Fruit fly (Drosophila melanogaster) whole organism, prepupa: ENCODE results near the gene CG3823.

ENCODE experiments used
- Blimp-1 ChIP-seq: fragments of 200-800 bp; sonication (Bioruptor generic); optimal IDR thresholded peaks from 3 replicates; lab custom pipeline; 2017; ENCODE audit warnings: missing biosample characterization, missing genetic modification characterization, mild to moderate bottlenecking, moderate library complexity, missing genetic modification reagents
- CG15336 ChIP-seq: fragments of 200-800 bp; sonication (Bioruptor generic); IDR thresholded peaks from 2 replicates; pipeline ENCODE4 v1.3.6; 2022; ENCODE audit warnings: missing biosample characterization, missing genetic modification characterization
- CG1621 ChIP-seq: fragments of 200-800 bp; sonication (Bioruptor generic); optimal IDR thresholded peaks from 3 replicates; lab custom pipeline; 2018; ENCODE audit warnings: missing biosample characterization, mild to moderate bottlenecking, missing genetic modification characterization
- CG16779 ChIP-seq: fragments of 200-800 bp; sonication (Bioruptor generic); optimal IDR thresholded peaks from 3 replicates; lab custom pipeline; 2017; ENCODE audit warnings: missing biosample characterization, mild to moderate bottlenecking, missing genetic modification characterization
- CG31627 ChIP-seq: fragments of 200-800 bp; sonication (Bioruptor generic); optimal IDR thresholded peaks from 3 replicates; lab custom pipeline; 2016; ENCODE audit warnings: missing biosample characterization, missing genetic modification characterization
- CG32006 ChIP-seq: fragments of 200-800 bp; sonication (Bioruptor generic); optimal IDR thresholded peaks from 3 replicates; lab custom pipeline; 2017; ENCODE audit warnings: missing biosample characterization, mild to moderate bottlenecking, missing genetic modification characterization
- CG34406 ChIP-seq: fragments of 200-800 bp; sonication (Bioruptor generic); optimal IDR thresholded peaks from 3 replicates; lab custom pipeline; 2016; ENCODE audit warnings: missing biosample characterization, missing genetic modification characterization
- CG3919 ChIP-seq: fragments of 200-800 bp; sonication (Bioruptor generic); optimal IDR thresholded peaks from 3 replicates; lab custom pipeline; 2016; ENCODE audit warnings: missing biosample characterization, missing genetic modification characterization
- CG6163 ChIP-seq: fragments of 200-800 bp; sonication (Bioruptor generic); IDR thresholded peaks from 3 replicates; pipeline ENCODE4 v1.3.6; 2022; ENCODE audit warnings: missing biosample characterization, missing genetic modification characterization
- CG6276 ChIP-seq: fragments of 200-800 bp; sonication (Bioruptor generic); optimal IDR thresholded peaks from 2 replicates; lab custom pipeline; 2017; ENCODE audit warnings: missing biosample characterization, mild to moderate bottlenecking, missing genetic modification characterization
- CG6792 ChIP-seq: fragments of 200-800 bp; sonication (Bioruptor generic); optimal IDR thresholded peaks from 3 replicates; lab custom pipeline; 2016; ENCODE audit warnings: missing biosample characterization, missing genetic modification characterization
- CG6808 ChIP-seq: fragments of 200-800 bp; sonication (Bioruptor generic); optimal IDR thresholded peaks from 3 replicates; lab custom pipeline; 2017; ENCODE audit warnings: missing biosample characterization, missing genetic modification characterization, mild to moderate bottlenecking, moderate library complexity, missing genetic modification reagents
- CG8319 ChIP-seq: fragments of 200-800 bp; sonication (Bioruptor generic); optimal IDR thresholded peaks from 3 replicates; lab custom pipeline; 2016; ENCODE audit warnings: missing biosample characterization, missing genetic modification characterization
- CG8632 ChIP-seq: fragments of 200-800 bp; sonication (Bioruptor generic); optimal IDR thresholded peaks from 3 replicates; lab custom pipeline; 2016; ENCODE audit warnings: missing biosample characterization, missing genetic modification characterization
- CG9139 ChIP-seq: fragments of 200-800 bp; sonication (Bioruptor generic); optimal IDR thresholded peaks from 3 replicates; lab custom pipeline; 2017; ENCODE audit warnings: missing biosample characterization, mild to moderate bottlenecking, missing genetic modification characterization
- Eip78C ChIP-seq: fragments of 200-800 bp; sonication (Bioruptor generic); peaks from one replicate; lab custom pipeline; 2016; ENCODE audit warnings: missing biosample characterization, missing genetic modification characterization
- Eip93F ChIP-seq: fragments of 200-800 bp; sonication (Bioruptor generic); optimal IDR thresholded peaks from 2 replicates; lab custom pipeline; 2016; ENCODE audit warnings: missing biosample characterization, mild to moderate bottlenecking, missing genetic modification characterization
- Ets96B ChIP-seq: fragments of 200-800 bp; optimal IDR thresholded peaks from 2 replicates; lab custom pipeline; 2019; ENCODE audit warnings: missing biosample characterization, mild to moderate bottlenecking, missing genetic modification characterization, moderate library complexity
- Gug ChIP-seq: fragments of 200-800 bp; sonication (Bioruptor generic); IDR thresholded peaks from 2 replicates; pipeline ENCODE4 v1.3.6; 2022; ENCODE audit warnings: missing biosample characterization, missing genetic modification characterization
- Hr38 ChIP-seq: sonication (Bioruptor generic); optimal IDR thresholded peaks from 2 replicates; lab custom pipeline; 2016; ENCODE audit warnings: missing biosample characterization, missing genetic modification characterization
- Hr39 ChIP-seq: fragments of 200-800 bp; sonication (Bioruptor generic); optimal IDR thresholded peaks from 2 replicates; lab custom pipeline; 2016; ENCODE audit warnings: missing biosample characterization, missing genetic modification characterization
- Lpt ChIP-seq: fragments of 200-800 bp; sonication (Bioruptor generic); optimal IDR thresholded peaks from 3 replicates; lab custom pipeline; 2016; ENCODE audit warnings: missing biosample characterization, missing genetic modification characterization
- Met ChIP-seq: fragments of 200-800 bp; sonication (Bioruptor generic); optimal IDR thresholded peaks from 3 replicates; lab custom pipeline; 2016; ENCODE audit warnings: missing biosample characterization, missing genetic modification characterization
- OdsH ChIP-seq: fragments of 200-800 bp; sonication (Bioruptor generic); optimal IDR thresholded peaks from 3 replicates; lab custom pipeline; 2016; ENCODE audit warnings: missing biosample characterization, missing genetic modification characterization
- Sox102F ChIP-seq: fragments of 200-800 bp; sonication (Bioruptor generic); optimal IDR thresholded peaks from 2 replicates; lab custom pipeline; 2016; ENCODE audit warnings: missing biosample characterization, mild to moderate bottlenecking, missing genetic modification characterization
- Sox14 ChIP-seq: fragments of 200-800 bp; sonication (Bioruptor generic); optimal IDR thresholded peaks from 3 replicates; lab custom pipeline; 2016; ENCODE audit warnings: missing biosample characterization, missing genetic modification characterization
- Sox15 ChIP-seq: fragments of 200-800 bp; sonication (Bioruptor generic); optimal IDR thresholded peaks from 3 replicates; lab custom pipeline; 2016; ENCODE audit warnings: missing biosample characterization, missing genetic modification characterization
- achi ChIP-seq: fragments of 200-800 bp; sonication (Bioruptor generic); optimal IDR thresholded peaks from 3 replicates; lab custom pipeline; 2016; ENCODE audit warnings: missing biosample characterization, missing genetic modification characterization
- eg ChIP-seq: fragments of 200-800 bp; sonication (Bioruptor generic); IDR thresholded peaks from 3 replicates; pipeline ENCODE4 v1.3.6; 2022; ENCODE audit warnings: missing biosample characterization, missing genetic modification characterization
- esn ChIP-seq: fragments of 200-800 bp; sonication (Bioruptor generic); optimal IDR thresholded peaks from 2 replicates; lab custom pipeline; 2016; ENCODE audit warnings: missing biosample characterization, mild to moderate bottlenecking, missing genetic modification characterization, moderate library complexity
- fd59A ChIP-seq: fragments of 200-800 bp; sonication (Bioruptor generic); optimal IDR thresholded peaks from 2 replicates; lab custom pipeline; 2017; ENCODE audit warnings: missing biosample characterization, mild to moderate bottlenecking, missing genetic modification characterization, missing genetic modification reagents
- fd85E ChIP-seq: fragments of 200-800 bp; sonication (Bioruptor generic); optimal IDR thresholded peaks from 3 replicates; lab custom pipeline; 2016; ENCODE audit warnings: missing biosample characterization, missing genetic modification characterization
- fkh ChIP-seq: fragments of 200-800 bp; sonication (Bioruptor generic); optimal IDR thresholded peaks from 3 replicates; lab custom pipeline; 2017; ENCODE audit warnings: missing biosample characterization, mild to moderate bottlenecking, missing genetic modification characterization, moderate library complexity
- lz ChIP-seq: fragments of 200-800 bp; sonication (Bioruptor generic); optimal IDR thresholded peaks from 3 replicates; lab custom pipeline; 2016; ENCODE audit warnings: missing biosample characterization, missing genetic modification characterization
- net ChIP-seq: fragments of 200-800 bp; sonication (Bioruptor generic); optimal IDR thresholded peaks from 3 replicates; lab custom pipeline; 2016; ENCODE audit warnings: missing biosample characterization, missing genetic modification characterization
- pdm3 ChIP-seq: fragments of 200-800 bp; sonication (Bioruptor generic); optimal IDR thresholded peaks from 3 replicates; lab custom pipeline; 2016; ENCODE audit warnings: missing biosample characterization, missing genetic modification characterization
- salr ChIP-seq, 2 experiments: fragments of 200-800 bp; sonication (Bioruptor generic); optimal IDR thresholded peaks; 3 replicates each; lab custom pipeline; 2016 to 2018; ENCODE audit warnings: missing biosample characterization in 2 of 2, missing genetic modification characterization in 2 of 2, mild to moderate bottlenecking in 1 of 2
- spab ChIP-seq: fragments of 200-800 bp; sonication (Bioruptor generic); optimal IDR thresholded peaks from 2 replicates; lab custom pipeline; 2017; ENCODE audit warnings: missing biosample characterization, mild to moderate bottlenecking, missing genetic modification characterization, missing genetic modification reagents
- ss ChIP-seq, 2 experiments: fragments of 200-800 bp; sonication (Bioruptor generic); optimal IDR thresholded peaks; 2 replicates in 1 of 2; 3 replicates in 1 of 2; lab custom pipeline; 2017 to 2018; ENCODE audit warnings: mild to moderate bottlenecking in 2 of 2, missing biosample characterization in 2 of 2, missing genetic modification characterization in 2 of 2, moderate library complexity in 1 of 2
- svp ChIP-seq: fragments of 200-800 bp; sonication (Bioruptor generic); peaks from one replicate; lab custom pipeline; 2016; ENCODE audit warnings: missing biosample characterization, missing genetic modification characterization
- topi ChIP-seq: fragments of 200-800 bp; sonication (Bioruptor generic); optimal IDR thresholded peaks from 3 replicates; lab custom pipeline; 2016; ENCODE audit warnings: missing biosample characterization, missing genetic modification characterization
- vri ChIP-seq: fragments of 200-800 bp; sonication (Bioruptor generic); optimal IDR thresholded peaks from 3 replicates; lab custom pipeline; 2016; ENCODE audit warnings: missing biosample characterization, mild to moderate bottlenecking, missing genetic modification characterization

The CG3823 gene

dm6 chrX:6343786-6344537 is 40.2 kb downstream of the CG3823 start (continued):
- TF ChIP-seq CG15336 (GFP tag; lab: Robert Waterston, UW) (peak; percentile 97), eg (GFP tag; lab: Robert Waterston, UW) (peak; percentile 97), Hr38 (GFP tag; lab: Kevin White, UChicago) (peak; percentile 57), CG16779 (tag; lab: Kevin White, UChicago) (peak; percentile 23), net (GFP tag; lab: Kevin White, UChicago) (peak; percentile 88), Sox14 (GFP tag; lab: Kevin White, UChicago) (peak; percentile 91), CG34406 (GFP tag; lab: Kevin White, UChicago) (peak; percentile 74), OdsH (GFP tag; lab: Kevin White, UChicago) (peak; percentile 86), Blimp-1 (GFP tag; lab: Kevin White, UChicago) (peak; percentile 47), fd59A (GFP tag; lab: Kevin White, UChicago) (peak; percentile 34)
- TF ChIP-seq, all 60 proteins: peak for 60

- TF ChIP-seq CG15336 (GFP tag; lab: Robert Waterston, UW), result peak; percentile 22; the same call in 1 of the 2 replicates
- TF ChIP-seq CG34406 (GFP tag; lab: Kevin White, UChicago), result peak; percentile 3
- TF ChIP-seq ss (GFP tag; optimal IDR thresholded peaks at IDR 0.05; lab: Kevin White, UChicago), result no peak
- no peak for TF ChIP-seq svp
Observed at dm6 chrX:6344538-6345074, 40.8 kb downstream of the CG3823 start.

- TF ChIP-seq net (GFP tag; lab: Kevin White, UChicago), result no peak
Observed at dm6 chrX:6346153-6346552, 42.4 kb downstream of the CG3823 start.

dm6 chrX:6346926-6347367 is 43.2 kb downstream of the CG3823 start, which contains the start of gene CG3847:
TSS of gene CG3847 (plus strand) at chrX:6347103.
- no peak for TF ChIP-seq CG6276 (GFP tag; lab: Kevin White, UChicago)
- no peak for TF ChIP-seq CG34406 (GFP tag; lab: Kevin White, UChicago)
- peak; percentile 41 for TF ChIP-seq Hr39 (GFP tag; lab: Kevin White, UChicago)
- TF ChIP-seq CG1621 (tag; lab: Kevin White, UChicago), result no peak
- TF ChIP-seq Met, result peak; percentile 14
- TF ChIP-seq Ets96B (tag; lab: Kevin White, UChicago), result no peak
- TF ChIP-seq Lpt (GFP tag; lab: Kevin White, UChicago), result no peak
- TF ChIP-seq CG6808 (GFP tag; lab: Kevin White, UChicago), result peak; percentile 32
- TF ChIP-seq CG3919 (GFP tag; lab: Kevin White, UChicago), result peak; percentile 41
- TF ChIP-seq CG15336 (GFP tag; lab: Robert Waterston, UW), result no peak
- peak; percentile 12 for TF ChIP-seq CG9139 (GFP tag; lab: Kevin White, UChicago)
- no peak for TF ChIP-seq Sox102F (GFP tag; lab: Kevin White, UChicago)
- TF ChIP-seq achi (GFP tag; lab: Kevin White, UChicago), result peak; percentile 13
- TF ChIP-seq fd85E (GFP tag; lab: Kevin White, UChicago), result no peak
- no peak for TF ChIP-seq Gug
- no peak for TF ChIP-seq salr (GFP tag; optimal IDR thresholded peaks at IDR 0.05; lab: Kevin White, UChicago)
- TF ChIP-seq Blimp-1 (GFP tag; lab: Kevin White, UChicago), result no peak
- TF ChIP-seq CG6163 (GFP tag; lab: Robert Waterston, UW), result no peak; the same call in 2 of the 3 replicates
- no peak for TF ChIP-seq Sox15
- peak; percentile 46 for TF ChIP-seq esn (GFP tag; lab: Kevin White, UChicago)
- TF ChIP-seq CG6792 (GFP tag; lab: Kevin White, UChicago), result no peak
- peak; percentile 76 for TF ChIP-seq svp
- peak; percentile 39 for TF ChIP-seq CG31627
- TF ChIP-seq CG8319 (GFP tag; lab: Kevin White, UChicago), result no peak
- TF ChIP-seq Sox14 (GFP tag; lab: Kevin White, UChicago), result no peak
- TF ChIP-seq Eip78C, result peak; percentile 72
- no peak for TF ChIP-seq CG32006 (GFP tag; lab: Kevin White, UChicago)
- peak; percentile 13 for TF ChIP-seq vri (GFP tag; lab: Kevin White, UChicago)
- peak; percentile 14 for TF ChIP-seq lz (GFP tag; lab: Kevin White, UChicago)
- TF ChIP-seq ss (GFP tag; optimal IDR thresholded peaks at IDR 0.05; lab: Kevin White, UChicago), result peak; percentile 2 to 37
- no peak for TF ChIP-seq Eip93F (GFP tag; lab: Kevin White, UChicago)
- no peak for TF ChIP-seq CG8632 (GFP tag; lab: Kevin White, UChicago)
- TF ChIP-seq pdm3 (GFP tag; lab: Kevin White, UChicago), result peak; percentile 25
- no peak for TF ChIP-seq topi
- TF ChIP-seq fkh (GFP tag; lab: Kevin White, UChicago), result peak; percentile 46
- no peak for TF ChIP-seq spab (GFP tag; lab: Kevin White, UChicago)
